Fruit fly (Drosophila melanogaster): ENCODE measurements around the gene bsk.

DNA sequence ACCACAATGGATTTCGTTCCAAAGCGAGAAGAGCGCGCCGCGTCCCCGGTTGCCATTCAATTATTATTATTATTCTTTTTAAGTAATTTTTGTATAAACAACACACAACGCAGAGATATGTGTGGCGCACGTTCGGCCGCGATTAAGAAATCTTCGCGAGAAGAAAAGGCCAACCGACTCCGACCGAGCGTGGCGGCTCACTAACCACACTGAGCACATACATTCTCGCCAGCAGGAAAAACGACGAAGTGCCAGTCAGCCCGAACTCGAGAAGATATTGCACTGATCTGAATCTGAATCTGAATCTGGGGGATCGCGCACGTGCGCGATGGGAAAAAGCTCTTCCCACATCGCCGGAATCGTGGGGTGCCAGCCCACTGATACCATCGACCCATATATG, 51.4 kb downstream of the bsk start, which contains the start of gene Sur:
- TF ChIP-seq psq (GFP tag; optimal IDR thresholded peaks at IDR 0.05) (no peak), br (GFP tag; optimal IDR thresholded peaks at IDR 0.05) (no peak), h (GFP tag; optimal IDR thresholded peaks at IDR 0.05) (no peak), CG9705 (GFP tag; optimal IDR thresholded peaks at IDR 0.05) (no peak), Myc (optimal IDR thresholded peaks at IDR 0.05) (no peak), sage (GFP tag; optimal IDR thresholded peaks at IDR 0.05) (no peak), woc (GFP tag; optimal IDR thresholded peaks at IDR 0.05) (no peak), Mio (GFP tag; optimal IDR thresholded peaks at IDR 0.05) (no peak), jim (GFP tag; optimal IDR thresholded peaks at IDR 0.05) (no peak)
